Fruit fly (Drosophila melanogaster): Measurements from ENCODE around the gene CG11586.

DNA sequence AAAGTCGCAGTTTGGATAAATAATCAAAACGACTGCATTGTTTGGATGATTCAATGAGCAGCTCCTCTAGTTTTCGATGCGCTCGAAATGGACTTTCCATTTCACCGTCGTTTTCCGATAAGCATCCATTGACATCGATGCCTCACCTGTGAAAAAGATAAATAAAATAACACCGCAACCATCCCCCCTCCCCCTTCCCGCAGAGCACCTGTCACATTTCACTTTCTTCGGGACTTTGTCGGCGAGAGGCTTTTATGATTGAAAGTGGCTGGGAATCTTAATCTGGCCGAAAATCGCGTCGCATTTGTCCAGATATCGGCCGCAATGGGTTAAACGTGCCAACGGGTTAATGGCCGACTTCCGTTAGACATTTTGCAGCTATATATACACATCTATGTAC is 6.9 kb upstream of the CG11586 start:
- TF ChIP-seq br (GFP tag; optimal IDR thresholded peaks at IDR 0.05) (no peak), Abd-B (GFP tag; optimal IDR thresholded peaks at IDR 0.05) (no peak), ey (GFP tag; optimal IDR thresholded peaks at IDR 0.05) (no peak)

All from whole organism, wandering third instar larva.